Worm (Caenorhabditis elegans): ENCODE measurements around the gene immp-1.
"Not testable (repeated sequence)": the region's sequence is repeated elsewhere in the genome, so short reads cannot be mapped to it uniquely, and the experiment has no call there.

Gene immp-1

ce11 chrIII:11750232-11750631 lies 24.5 kb upstream of the immp-1 start:
- TF ChIP-seq lin-15B (tag; optimal IDR thresholded peaks at IDR 0.05): no peak
- TF ChIP-seq ztf-11 (tag; optimal IDR thresholded peaks at IDR 0.05): no peak

ce11 chrIII:11750817-11751216 lies 23.9 kb upstream of the immp-1 start:
- no peak for TF ChIP-seq egl-5 (tag; optimal IDR thresholded peaks at IDR 0.05)
- TF ChIP-seq R02D3.7 (tag; optimal IDR thresholded peaks at IDR 0.05): no peak
- no peak for TF ChIP-seq pqm-1 (tag; optimal IDR thresholded peaks at IDR 0.05)
- no peak for TF ChIP-seq nhr-77 (tag; optimal IDR thresholded peaks at IDR 0.05)
- no peak for TF ChIP-seq lin-15B (tag; optimal IDR thresholded peaks at IDR 0.05)
- no peak for TF ChIP-seq ztf-11 (tag; optimal IDR thresholded peaks at IDR 0.05)
- no peak for TF ChIP-seq aly-2 (tag; optimal IDR thresholded peaks at IDR 0.05)

- TF ChIP-seq hmg-11 (tag; optimal IDR thresholded peaks at IDR 0.05): no peak
- TF ChIP-seq lin-39 (tag; optimal IDR thresholded peaks at IDR 0.05): no peak
- TF ChIP-seq jun-1 (tag; optimal IDR thresholded peaks at IDR 0.05): no peak
- no peak for TF ChIP-seq ama-1 (optimal IDR thresholded peaks at IDR 0.05)
- no peak for TF ChIP-seq elt-3 (tag; optimal IDR thresholded peaks at IDR 0.05)
- no peak for TF ChIP-seq skn-1 (tag; optimal IDR thresholded peaks at IDR 0.05)
- no peak for TF ChIP-seq pqm-1 (tag; optimal IDR thresholded peaks at IDR 0.05)
- TF ChIP-seq sea-2 (GFP tag; optimal IDR thresholded peaks at IDR 0.05): no peak
- TF ChIP-seq zag-1 (tag; optimal IDR thresholded peaks at IDR 0.05): no peak
- no peak for TF ChIP-seq ztf-11 (tag; optimal IDR thresholded peaks at IDR 0.05)
- TF ChIP-seq nhr-12 (tag; optimal IDR thresholded peaks at IDR 0.05): no peak
- TF ChIP-seq nhr-67 (tag; optimal IDR thresholded peaks at IDR 0.05): no peak
- no peak for TF ChIP-seq ZK546.5 (tag; optimal IDR thresholded peaks at IDR 0.05)
- no peak for TF ChIP-seq egl-5 (tag; optimal IDR thresholded peaks at IDR 0.05)
Measured at ce11 chrIII:11757892-11758291, 16.9 kb upstream of the immp-1 start.

- TF ChIP-seq eor-1 (tag; optimal IDR thresholded peaks at IDR 0.05) (no peak), lin-15B (tag; optimal IDR thresholded peaks at IDR 0.05) (no peak), zag-1 (tag; optimal IDR thresholded peaks at IDR 0.05) (no peak), daf-12 (tag; optimal IDR thresholded peaks at IDR 0.05) (no peak), ztf-4 (tag; optimal IDR thresholded peaks at IDR 0.05) (no peak), fkh-2 (tag; optimal IDR thresholded peaks at IDR 0.05) (no peak), snpc-4 (tag; optimal IDR thresholded peaks at IDR 0.05) (no peak)
Measured at ce11 chrIII:11760634-11761033, 14.1 kb upstream of the immp-1 start.

ce11 chrIII:11773581-11773980 lies 1.2 kb upstream of the immp-1 start, which contains the start of gene gbf-1:
gbf-1 (minus strand) TSS chrIII:11773681.
- TF ChIP-seq lsy-12, ZK546.5, elt-3 (tag; optimal IDR thresholded peaks at IDR 0.05): not testable (repeated sequence)

ce11 chrIII:11777321-11777720 lies 2.6 kb downstream of the immp-1 start, which contains the start of gene mdt-21:
mdt-21 (plus strand) TSS chrIII:11777621.
- no peak for TF ChIP-seq sea-2 (GFP tag; optimal IDR thresholded peaks at IDR 0.05)
- no peak for TF ChIP-seq R02D3.7 (tag; optimal IDR thresholded peaks at IDR 0.05)
- no peak for TF ChIP-seq snpc-4 (tag; optimal IDR thresholded peaks at IDR 0.05)
- TF ChIP-seq fos-1 (tag; optimal IDR thresholded peaks at IDR 0.05): no peak
- no peak for TF ChIP-seq skn-1 (tag; optimal IDR thresholded peaks at IDR 0.05)
- TF ChIP-seq zag-1 (tag; optimal IDR thresholded peaks at IDR 0.05): no peak
- TF ChIP-seq ceh-9 (tag; optimal IDR thresholded peaks at IDR 0.05): no peak

ce11 chrIII:11780183-11780664 lies 5.5 kb downstream of the immp-1 start, which contains the start of gene C24H11.5:
C24H11.5 (plus strand) TSS chrIII:11780233.
- TF ChIP-seq egl-5 (tag; optimal IDR thresholded peaks at IDR 0.05) (no peak), nhr-11 (tag; optimal IDR thresholded peaks at IDR 0.05) (no peak), ceh-16 (tag; optimal IDR thresholded peaks at IDR 0.05) (no peak), R02D3.7 (tag; optimal IDR thresholded peaks at IDR 0.05) (no peak), skn-1 (tag; optimal IDR thresholded peaks at IDR 0.05) (no peak), ceh-82 (tag; optimal IDR thresholded peaks at IDR 0.05) (no peak), eor-1 (tag; optimal IDR thresholded peaks at IDR 0.05) (no peak), ama-1 (optimal IDR thresholded peaks at IDR 0.05) (no peak), fkh-2 (tag; optimal IDR thresholded peaks at IDR 0.05) (no peak), sea-2 (GFP tag; optimal IDR thresholded peaks at IDR 0.05) (no peak), nhr-23 (tag; optimal IDR thresholded peaks at IDR 0.05) (no peak), ZK546.5 (tag; optimal IDR thresholded peaks at IDR 0.05) (no peak)
